Worm (Caenorhabditis elegans): Measurements from ENCODE around the gene Y46G5A.29.

The Y46G5A.29 gene

ce11 chrII:12823437-12823836, 32.6 kb upstream of the Y46G5A.29 start, which contains the start of gene Y46G5A.36:
TSS of gene Y46G5A.36 (plus strand) at chrII:12823679.
- TF ChIP-seq tab-1 (GFP tag; IDR thresholded peaks at IDR 0.05), result no peak
- no peak for TF ChIP-seq T22C8.4 (GFP tag; IDR thresholded peaks at IDR 0.05)
- TF ChIP-seq ref-1 (GFP tag; conservative IDR thresholded peaks at IDR 0.05), result no peak
- TF ChIP-seq klf-2 (GFP tag; conservative IDR thresholded peaks at IDR 0.05), result no peak
- TF ChIP-seq ztf-29 (GFP tag; IDR thresholded peaks at IDR 0.05), result no peak
- TF ChIP-seq med-1 (GFP tag; optimal IDR thresholded peaks at IDR 0.05; ENCODE audit: insufficient read depth), result no peak
- no peak for TF ChIP-seq cog-1 (tag; optimal IDR thresholded peaks at IDR 0.05)
- TF ChIP-seq flt-1 (GFP tag; IDR thresholded peaks at IDR 0.05), result no peak
- no peak for TF ChIP-seq ztf-23 (GFP tag; IDR thresholded peaks at IDR 0.05)

ce11 chrII:12824463-12824862, 31.5 kb upstream of the Y46G5A.29 start:
- no peak for TF ChIP-seq ref-1 (GFP tag; conservative IDR thresholded peaks at IDR 0.05)
- no peak for TF ChIP-seq flt-1 (GFP tag; IDR thresholded peaks at IDR 0.05)
- no peak for TF ChIP-seq T22C8.4 (GFP tag; IDR thresholded peaks at IDR 0.05)
- no peak for TF ChIP-seq tab-1 (GFP tag; IDR thresholded peaks at IDR 0.05)
- TF ChIP-seq cog-1 (tag; optimal IDR thresholded peaks at IDR 0.05), result no peak
- TF ChIP-seq ztf-29 (GFP tag; IDR thresholded peaks at IDR 0.05), result peak; percentile 42; the same call in 1 of the 2 replicates
- no peak for TF ChIP-seq klf-2 (GFP tag; conservative IDR thresholded peaks at IDR 0.05)

ce11 chrII:12826752-12827151, 29.2 kb upstream of the Y46G5A.29 start, which contains the start of gene Y46G5A.38:
TSS of gene Y46G5A.38 (plus strand) at chrII:12827052.
- no peak for TF ChIP-seq tab-1 (GFP tag; IDR thresholded peaks at IDR 0.05)
- TF ChIP-seq ztf-29 (GFP tag; IDR thresholded peaks at IDR 0.05), result no peak
- no peak for TF ChIP-seq T22C8.4 (GFP tag; IDR thresholded peaks at IDR 0.05)
- no peak for TF ChIP-seq med-1 (GFP tag; optimal IDR thresholded peaks at IDR 0.05; ENCODE audit: insufficient read depth)
- TF ChIP-seq flt-1 (GFP tag; IDR thresholded peaks at IDR 0.05), result no peak
- no peak for TF ChIP-seq klf-2 (GFP tag; conservative IDR thresholded peaks at IDR 0.05)

- TF ChIP-seq klf-2 (GFP tag; conservative IDR thresholded peaks at IDR 0.05) (no peak), cog-1 (tag; optimal IDR thresholded peaks at IDR 0.05) (no peak), ztf-29 (GFP tag; IDR thresholded peaks at IDR 0.05) (no peak), tab-1 (GFP tag; IDR thresholded peaks at IDR 0.05) (no peak), med-1 (GFP tag; optimal IDR thresholded peaks at IDR 0.05; ENCODE audit: insufficient read depth) (no peak)
These were observed 27.1 kb upstream of the Y46G5A.29 start, which contains the start of gene Y46G5A.23 for ce11 chrII:12828863-12829262. TSS of gene Y46G5A.23 (minus strand) at chrII:12828963.

ce11 chrII:12830347-12830746, 25.7 kb upstream of the Y46G5A.29 start, which contains the start of gene bcmo-1:
TSS of gene bcmo-1 (plus strand) at chrII:12830676.
- TF ChIP-seq tab-1 (GFP tag; IDR thresholded peaks at IDR 0.05), result no peak
- TF ChIP-seq klf-2 (GFP tag; conservative IDR thresholded peaks at IDR 0.05), result no peak
- no peak for TF ChIP-seq med-1 (GFP tag; optimal IDR thresholded peaks at IDR 0.05; ENCODE audit: insufficient read depth)
- no peak for TF ChIP-seq ztf-23 (GFP tag; IDR thresholded peaks at IDR 0.05)
- no peak for TF ChIP-seq flt-1 (GFP tag; IDR thresholded peaks at IDR 0.05)

- TF ChIP-seq ref-1 (GFP tag; conservative IDR thresholded peaks at IDR 0.05), result no peak
- TF ChIP-seq ztf-29 (GFP tag; IDR thresholded peaks at IDR 0.05), result no peak
- no peak for TF ChIP-seq tab-1 (GFP tag; IDR thresholded peaks at IDR 0.05)
- no peak for TF ChIP-seq T22C8.4 (GFP tag; IDR thresholded peaks at IDR 0.05)
- TF ChIP-seq klf-2 (GFP tag; conservative IDR thresholded peaks at IDR 0.05), result no peak
- no peak for TF ChIP-seq ztf-23 (GFP tag; IDR thresholded peaks at IDR 0.05)
- no peak for TF ChIP-seq cog-1 (tag; optimal IDR thresholded peaks at IDR 0.05)
These were observed 15.9 kb upstream of the Y46G5A.29 start, which contains the start of gene lgc-35 for ce11 chrII:12840057-12840456. TSS of gene lgc-35 (minus strand) at chrII:12840157.

- TF ChIP-seq ztf-29 (GFP tag; IDR thresholded peaks at IDR 0.05) (no peak), med-1 (GFP tag; optimal IDR thresholded peaks at IDR 0.05; ENCODE audit: insufficient read depth) (no peak), ztf-23 (GFP tag; IDR thresholded peaks at IDR 0.05) (no peak), flt-1 (GFP tag; IDR thresholded peaks at IDR 0.05) (no peak), tab-1 (GFP tag; IDR thresholded peaks at IDR 0.05) (no peak), klf-2 (GFP tag; conservative IDR thresholded peaks at IDR 0.05) (no peak), T22C8.4 (GFP tag; IDR thresholded peaks at IDR 0.05) (no peak), ref-1 (GFP tag; conservative IDR thresholded peaks at IDR 0.05) (no peak), cog-1 (tag; optimal IDR thresholded peaks at IDR 0.05) (no peak)
These were observed 8.3 kb upstream of the Y46G5A.29 start, which contains the start of gene pes-10 for ce11 chrII:12847736-12848135. TSS of gene pes-10 (minus strand) at chrII:12847836.

- TF ChIP-seq med-1 (GFP tag; optimal IDR thresholded peaks at IDR 0.05; ENCODE audit: insufficient read depth) (no peak), flt-1 (GFP tag; IDR thresholded peaks at IDR 0.05) (no peak), cog-1 (tag; optimal IDR thresholded peaks at IDR 0.05) (no peak), T22C8.4 (GFP tag; IDR thresholded peaks at IDR 0.05) (no peak), klf-2 (GFP tag; conservative IDR thresholded peaks at IDR 0.05) (no peak), ztf-29 (GFP tag; IDR thresholded peaks at IDR 0.05) (no peak)
These were observed 5.9 kb upstream of the Y46G5A.29 start, which contains the start of gene Y46G5A.28 for ce11 chrII:12850129-12850528. TSS of gene Y46G5A.28 (plus strand) at chrII:12850429.

ce11 chrII:12865604-12866003, 9.6 kb downstream of the Y46G5A.29 start, which contains the start of gene snf-5:
TSS of gene snf-5 (minus strand) at chrII:12865785.
- TF ChIP-seq tab-1 (GFP tag; IDR thresholded peaks at IDR 0.05) (no peak), ztf-23 (GFP tag; IDR thresholded peaks at IDR 0.05) (no peak), klf-2 (GFP tag; conservative IDR thresholded peaks at IDR 0.05) (no peak), med-1 (GFP tag; optimal IDR thresholded peaks at IDR 0.05; ENCODE audit: insufficient read depth) (no peak), T22C8.4 (GFP tag; IDR thresholded peaks at IDR 0.05) (no peak), ztf-29 (GFP tag; IDR thresholded peaks at IDR 0.05) (no peak)

ce11 chrII:12866079-12866478, 10.1 kb downstream of the Y46G5A.29 start:
- TF ChIP-seq ztf-29 (GFP tag; IDR thresholded peaks at IDR 0.05) (no peak), ztf-23 (GFP tag; IDR thresholded peaks at IDR 0.05) (no peak), cog-1 (tag; optimal IDR thresholded peaks at IDR 0.05) (no peak), flt-1 (GFP tag; IDR thresholded peaks at IDR 0.05) (no peak)

Measured in whole organism, midembryonic.